Worm (Caenorhabditis elegans) whole organism, young adult: ENCODE results near the gene srsx-24.

Experiments used
- B0336.3 ChIP-seq: fragments of 200-800 bp; sonication (Bioruptor generic); IDR thresholded peaks from 2 replicates; pipeline ENCODE4 v1.3.6; 2022; ENCODE audit warnings: missing genetic modification characterization, missing compliant biosample characterization
- D2030.7 ChIP-seq: fragments of 200-800 bp; sonication (Bioruptor generic); IDR thresholded peaks from 2 replicates; pipeline ENCODE4 v1.3.6; 2022; ENCODE audit warnings: missing genetic modification reagents, missing genetic modification characterization, missing compliant biosample characterization
- F23B12.7 ChIP-seq: sonication (generic microtip); optimal IDR thresholded peaks from 2 replicates; lab custom pipeline; 2017; ENCODE audit warnings: missing genetic modification characterization, mild to moderate bottlenecking, missing compliant biosample characterization, antibody characterized with exemption, moderate library complexity; ENCODE audit not compliant: insufficient read depth
- F55B11.4 ChIP-seq: sonication (generic microtip); optimal IDR thresholded peaks from 2 replicates; lab custom pipeline; 2016; ENCODE audit warnings: missing compliant biosample characterization, missing genetic modification characterization, borderline replicate concordance; ENCODE audit not compliant: insufficient read depth
- F57A8.1 ChIP-seq: fragments of 200-800 bp; sonication (Bioruptor generic); optimal IDR thresholded peaks from 2 replicates; lab custom pipeline; 2018; ENCODE audit warnings: mild to moderate bottlenecking, missing genetic modification characterization, moderate library complexity, missing compliant biosample characterization
- Y67H2A.10 ChIP-seq: fragments of 200-800 bp; sonication (Bioruptor generic); conservative IDR thresholded peaks from 2 replicates; pipeline ENCODE4 v1.3.6; 2022; ENCODE audit warnings: missing genetic modification reagents, missing genetic modification characterization, missing compliant biosample characterization
- Y95B8A.8 ChIP-seq: fragments of 200-800 bp; sonication (Bioruptor generic); IDR thresholded peaks from 2 replicates; pipeline ENCODE4 v1.3.6; 2022; ENCODE audit warnings: missing genetic modification reagents, missing genetic modification characterization, missing compliant biosample characterization
- akir-1 ChIP-seq: fragments of 200-800 bp; sonication (Bioruptor generic); optimal IDR thresholded peaks from 2 replicates; lab custom pipeline; 2018; ENCODE audit warnings: mild to moderate bottlenecking, missing genetic modification characterization, moderate library complexity, missing compliant biosample characterization
- attf-3 ChIP-seq: fragments of 200-800 bp; sonication (Bioruptor generic); conservative IDR thresholded peaks from 2 replicates; pipeline ENCODE4 v1.3.6; 2022; ENCODE audit warnings: missing genetic modification reagents, missing genetic modification characterization, missing compliant biosample characterization
- bed-2 ChIP-seq: fragments of 200-800 bp; sonication (Bioruptor generic); IDR thresholded peaks from 2 replicates; pipeline ENCODE4 v1.3.6; 2022; ENCODE audit warnings: missing genetic modification reagents, missing genetic modification characterization, missing compliant biosample characterization
- cebp-1 ChIP-seq, 2 experiments: fragments of 200-800 bp in 1 of 2; sonication (Bioruptor generic) in 1 of 2; sonication (generic microtip) in 1 of 2; IDR thresholded peaks in 1 of 2; optimal IDR thresholded peaks in 1 of 2; 2 replicates each; pipeline versions ENCODE4 v1.3.6 to Lab custom; 2017 to 2022; ENCODE audit warnings: missing compliant biosample characterization in 2 of 2, missing genetic modification characterization in 2 of 2, mild to moderate bottlenecking in 1 of 2, missing genetic modification reagents in 1 of 2, moderate library complexity in 1 of 2
- ceh-27 ChIP-seq: fragments of 200-800 bp; sonication (Bioruptor generic); optimal IDR thresholded peaks from 2 replicates; lab custom pipeline; 2018; ENCODE audit warnings: mild to moderate bottlenecking, missing genetic modification characterization, moderate library complexity, missing compliant biosample characterization
- dpl-1 ChIP-seq: fragments of 150-350 bp; optimal IDR thresholded peaks from 2 replicates; lab custom pipeline; 2014; ENCODE audit warnings: missing biosample characterization, missing genetic modification reagents, missing genetic modification characterization
- efl-1 ChIP-seq: fragments of 150-350 bp; optimal IDR thresholded peaks from 2 replicates; lab custom pipeline; 2014; ENCODE audit warnings: missing biosample characterization, missing genetic modification reagents, missing genetic modification characterization
- hlh-12 ChIP-seq: sonication (generic microtip); optimal IDR thresholded peaks from 2 replicates; lab custom pipeline; 2016; ENCODE audit warnings: missing genetic modification characterization, missing compliant biosample characterization
- hlh-26 ChIP-seq: fragments of 200-800 bp; sonication (Bioruptor generic); conservative IDR thresholded peaks from 2 replicates; pipeline ENCODE4 v1.3.6; 2022; ENCODE audit warnings: missing genetic modification reagents, missing genetic modification characterization, missing compliant biosample characterization
- hmg-20 ChIP-seq: fragments of 200-800 bp; sonication (Bioruptor generic); IDR thresholded peaks from 2 replicates; pipeline ENCODE4 v1.3.6; 2022; ENCODE audit warnings: missing genetic modification reagents, missing genetic modification characterization, missing compliant biosample characterization
- hrde-1 ChIP-seq: sonication (generic microtip); optimal IDR thresholded peaks from 2 replicates; lab custom pipeline; 2016; ENCODE audit warnings: missing genetic modification characterization, mild to moderate bottlenecking, missing compliant biosample characterization, moderate library complexity, missing genotype, missing genetic modification reagents, borderline replicate concordance
- lag-1 ChIP-seq: fragments of 200-800 bp; sonication (Bioruptor generic); IDR thresholded peaks from 2 replicates; pipeline ENCODE4 v1.3.6; 2022; ENCODE audit warnings: missing genetic modification reagents, missing genetic modification characterization, missing compliant biosample characterization
- let-526 ChIP-seq: fragments of 200-800 bp; sonication (Bioruptor generic); IDR thresholded peaks from 2 replicates; pipeline ENCODE4 v1.3.6; 2022; ENCODE audit warnings: missing genetic modification reagents, missing genetic modification characterization, missing compliant biosample characterization
- lin-26 ChIP-seq: fragments of 200-800 bp; sonication (Bioruptor generic); IDR thresholded peaks from 2 replicates; pipeline ENCODE4 v1.3.6; 2022; ENCODE audit warnings: missing genetic modification reagents, missing genetic modification characterization, missing compliant biosample characterization
- lin-40 ChIP-seq: sonication (generic microtip); optimal IDR thresholded peaks from 2 replicates; lab custom pipeline; 2016; ENCODE audit warnings: missing genetic modification characterization, mild to moderate bottlenecking, missing compliant biosample characterization, missing genotype, missing genetic modification reagents
- lsl-1 ChIP-seq: fragments of 200-800 bp; sonication (Bioruptor generic); optimal IDR thresholded peaks from 2 replicates; lab custom pipeline; 2018; ENCODE audit warnings: mild to moderate bottlenecking, missing genetic modification characterization, moderate library complexity, missing compliant biosample characterization
- lsy-27 ChIP-seq: sonication (generic microtip); optimal IDR thresholded peaks from 2 replicates; lab custom pipeline; 2017; ENCODE audit warnings: missing genetic modification characterization, mild to moderate bottlenecking, missing compliant biosample characterization, antibody characterized with exemption, missing genotype, borderline replicate concordance; ENCODE audit not compliant: insufficient read depth
- madf-8 ChIP-seq: fragments of 200-800 bp; sonication (Bioruptor generic); conservative IDR thresholded peaks from 2 replicates; pipeline ENCODE4 v1.3.6; 2022; ENCODE audit warnings: missing genetic modification reagents, missing genetic modification characterization, missing compliant biosample characterization
- mxl-1 ChIP-seq: sonication (generic microtip); optimal IDR thresholded peaks from 2 replicates; lab custom pipeline; 2016; ENCODE audit warnings: missing genetic modification characterization, missing compliant biosample characterization
- nfyb-1 ChIP-seq: fragments of 200-800 bp; sonication (Bioruptor generic); IDR thresholded peaks from 2 replicates; pipeline ENCODE4 v1.3.6; 2022; ENCODE audit warnings: missing genetic modification reagents, missing genetic modification characterization, missing compliant biosample characterization
- nhr-27 ChIP-seq: fragments of 200-800 bp; sonication (Bioruptor generic); optimal IDR thresholded peaks from 2 replicates; lab custom pipeline; 2018; ENCODE audit warnings: mild to moderate bottlenecking, missing genetic modification characterization, moderate library complexity, missing compliant biosample characterization
- nhr-80 ChIP-seq: sonication (generic microtip); optimal IDR thresholded peaks from 2 replicates; lab custom pipeline; 2016; ENCODE audit warnings: missing genetic modification characterization, missing compliant biosample characterization
- pbrm-1 ChIP-seq: fragments of 200-800 bp; sonication (Bioruptor generic); IDR thresholded peaks from 2 replicates; pipeline ENCODE4 v1.3.6; 2022; ENCODE audit warnings: missing genetic modification reagents, missing genetic modification characterization, missing compliant biosample characterization
- pha-4 ChIP-seq: fragments of 150-350 bp; sonication (generic microtip); optimal IDR thresholded peaks from 2 replicates; lab custom pipeline; 2014; ENCODE audit warnings: missing biosample characterization, missing genetic modification reagents, missing genetic modification characterization
- snpc-3.4 ChIP-seq: sonication (generic microtip); optimal IDR thresholded peaks from 2 replicates; lab custom pipeline; 2017; ENCODE audit warnings: missing genetic modification characterization, mild to moderate bottlenecking, missing compliant biosample characterization, antibody characterized with exemption, moderate library complexity, missing genotype, missing genetic modification reagents
- tbp1 ChIP-seq: fragments of 200-800 bp; sonication (Bioruptor generic); optimal IDR thresholded peaks from 2 replicates; lab custom pipeline; 2018; ENCODE audit warnings: mild to moderate bottlenecking, missing genetic modification characterization, missing compliant biosample characterization
- tbx-9 ChIP-seq: sonication (generic microtip); optimal IDR thresholded peaks from 2 replicates; lab custom pipeline; 2016; ENCODE audit warnings: borderline replicate concordance, missing genetic modification characterization, inconsistent platforms, missing compliant biosample characterization
- tlf-1 ChIP-seq: fragments of 200-800 bp; sonication (Bioruptor generic); optimal IDR thresholded peaks from 2 replicates; lab custom pipeline; 2018; ENCODE audit warnings: mild to moderate bottlenecking, missing genetic modification characterization, missing compliant biosample characterization
- zim-3 ChIP-seq: sonication (generic microtip); optimal IDR thresholded peaks from 2 replicates; lab custom pipeline; 2017; ENCODE audit warnings: mild to moderate bottlenecking, missing genetic modification characterization, moderate library complexity, missing compliant biosample characterization
- ztf-3 ChIP-seq: fragments of 200-800 bp; sonication (Bioruptor generic); optimal IDR thresholded peaks from 2 replicates; lab custom pipeline; 2018; ENCODE audit warnings: mild to moderate bottlenecking, missing genetic modification characterization, missing compliant biosample characterization

srsx-24 gene

DNA sequence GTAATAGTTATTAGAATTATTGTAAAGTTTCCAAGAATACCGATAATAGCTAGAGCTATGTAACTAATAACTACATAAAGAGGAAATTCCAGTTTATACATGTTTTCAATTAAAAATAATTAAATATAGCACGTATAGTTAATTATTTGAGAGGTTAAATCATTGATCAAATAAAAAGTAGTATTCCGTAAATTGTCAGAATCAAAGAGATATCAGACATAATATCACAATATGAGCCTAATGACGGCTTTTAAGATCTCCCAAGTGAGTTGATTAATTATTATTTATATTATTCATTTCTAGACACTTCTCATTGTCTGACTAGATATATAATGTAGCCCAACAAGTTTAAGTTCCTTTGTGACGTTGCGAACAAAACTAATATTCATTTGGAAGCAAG lies at the start of gene srsx-24:
Gene srsx-24 (minus strand): TSS at position 101 of the 400 bp plus-strand sequence.
- TF ChIP-seq snpc-3.4 (tag; lab: Kevin White, UChicago) = no peak

DNA sequence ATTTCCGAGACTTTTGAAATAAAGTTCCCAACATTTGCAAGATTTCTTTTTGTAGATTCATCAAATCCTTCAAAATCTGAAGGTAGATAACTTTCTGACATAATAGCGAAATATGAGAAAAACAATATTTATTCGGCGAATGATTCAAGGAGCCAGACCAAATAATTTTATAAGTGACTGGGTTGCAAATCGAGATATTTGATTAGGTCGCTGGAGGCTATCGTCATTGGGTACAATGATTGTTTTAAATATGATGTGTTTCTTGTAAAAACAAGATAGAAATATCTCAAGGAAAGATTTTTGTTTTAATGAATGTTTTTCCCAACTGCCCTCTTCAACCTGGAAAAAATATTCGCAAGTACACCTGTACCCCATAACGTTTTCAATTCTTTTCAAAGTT lies 49.6 kb upstream of the srsx-24 start, which contains the start of gene srw-69:
Gene srw-69 (minus strand): TSS at position 101 of the 400 bp plus-strand sequence.
- TF ChIP-seq hrde-1 (tag; lab: Kevin White, UChicago) (no peak), efl-1 (no peak), nhr-27 (tag; lab: Kevin White, UChicago) (no peak), pha-4 (no peak), lin-40 (no peak), Y95B8A.8 (GFP tag; lab: Robert Waterston, UW) (no peak), lsl-1 (GFP tag; lab: Kevin White, UChicago) (no peak), let-526 (no peak), akir-1 (no peak), lin-26 (no peak), B0336.3 (GFP tag; lab: Robert Waterston, UW) (no peak), D2030.7 (GFP tag; lab: Robert Waterston, UW) (no peak), F23B12.7 (tag; lab: Kevin White, UChicago) (no peak), attf-3 (GFP tag; lab: Robert Waterston, UW) (no peak), nhr-80 (tag; lab: Kevin White, UChicago) (no peak), tlf-1 (no peak), lsy-27 (tag; lab: Kevin White, UChicago) (no peak), lag-1 (no peak)
- TF ChIP-seq, all 124 proteins: peak for 0

DNA sequence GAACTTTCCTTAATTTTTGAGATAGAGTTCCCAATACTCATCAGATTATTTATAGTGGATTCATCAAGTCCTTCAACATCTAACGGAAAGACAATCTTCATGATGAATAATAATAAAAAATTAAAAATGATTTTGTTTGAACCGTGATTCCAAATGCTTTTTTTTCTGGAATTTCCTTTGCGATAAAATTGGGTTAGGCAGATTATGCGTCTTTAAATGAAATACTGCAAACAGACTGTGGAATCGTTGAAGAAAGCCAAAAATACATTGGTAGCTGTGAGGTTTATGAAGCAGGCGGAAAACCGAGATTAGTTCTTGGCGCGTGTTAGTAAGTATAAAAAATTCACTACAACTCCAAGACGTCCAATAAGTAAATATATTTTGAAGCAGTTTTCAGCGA lies 47.3 kb upstream of the srsx-24 start, which contains the start of gene srw-68:
Gene srw-68 (minus strand): TSS at position 101 of the 400 bp plus-strand sequence.
- TF ChIP-seq cebp-1 (GFP tag; IDR thresholded peaks at IDR 0.05; lab: Robert Waterston, UW) = no peak
- TF ChIP-seq cebp-1 (tag; optimal IDR thresholded peaks at IDR 0.05; lab: Kevin White, UChicago) = no peak
- no peak for TF ChIP-seq hlh-26 (GFP tag; lab: Robert Waterston, UW)
- TF ChIP-seq ztf-3 = no peak
- TF ChIP-seq pbrm-1 (GFP tag; lab: Robert Waterston, UW) = no peak
- TF ChIP-seq F55B11.4 = no peak
- no peak for TF ChIP-seq tbx-9 (tag; lab: Kevin White, UChicago)
- no peak for TF ChIP-seq hrde-1 (tag; lab: Kevin White, UChicago)

DNA sequence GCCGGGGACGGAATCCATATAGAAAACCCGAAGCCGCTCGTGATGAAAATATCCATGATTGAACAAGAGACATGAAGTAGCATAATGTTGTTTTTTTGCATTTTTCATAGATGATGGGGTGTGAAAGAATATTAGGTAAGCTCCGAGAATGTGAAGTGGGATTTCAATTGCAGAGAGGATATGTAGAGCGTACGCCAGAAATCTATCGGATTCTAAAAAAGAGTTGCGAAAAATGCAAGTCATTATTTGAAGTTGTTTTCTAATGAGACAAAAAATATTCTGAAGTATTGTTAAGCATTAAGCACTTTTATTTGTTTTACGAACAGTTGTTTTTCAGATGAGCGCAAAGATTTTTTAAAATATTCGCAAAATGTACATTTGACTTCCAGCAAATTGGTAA lies 45.1 kb upstream of the srsx-24 start, which contains the start of gene F18E3.10:
Gene F18E3.10 (minus strand): TSS at position 101 of the 400 bp plus-strand sequence.
- TF ChIP-seq mxl-1 (no peak), bed-2 (no peak)

DNA sequence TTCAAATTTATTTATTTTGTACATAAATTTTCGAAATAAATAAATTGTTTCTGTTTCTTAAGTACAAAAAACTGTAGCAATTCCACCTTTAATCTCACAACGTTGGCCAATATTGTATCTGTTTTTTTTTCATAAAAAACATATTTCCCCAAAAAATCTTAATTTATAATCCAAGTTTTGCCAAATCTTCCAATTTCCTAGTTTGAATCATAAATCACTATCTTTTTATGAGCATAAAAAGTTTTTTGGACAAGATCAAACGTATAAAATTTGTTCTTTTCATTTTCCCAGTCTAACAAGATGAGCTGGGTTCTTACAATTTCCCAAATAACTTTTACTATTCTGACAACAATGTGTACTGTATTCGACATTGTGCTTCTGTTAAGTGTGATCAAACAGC lies 40.9 kb upstream of the srsx-24 start, which contains the start of gene srxa-4:
Gene srxa-4 (plus strand): TSS at position 301 of the 400 bp plus-strand sequence.
- TF ChIP-seq dpl-1 (no peak), hlh-12 (tag; lab: Kevin White, UChicago) (no peak), madf-8 (GFP tag; lab: Robert Waterston, UW) (no peak), nfyb-1 (GFP tag; lab: Robert Waterston, UW) (no peak), Y95B8A.8 (GFP tag; lab: Robert Waterston, UW) (no peak), hmg-20 (no peak), tbp1 (no peak), ceh-27 (GFP tag; lab: Kevin White, UChicago) (no peak), zim-3 (tag; lab: Kevin White, UChicago) (no peak), F57A8.1 (GFP tag; lab: Kevin White, UChicago) (no peak), nhr-27 (tag; lab: Kevin White, UChicago) (no peak), Y67H2A.10 (GFP tag; lab: Robert Waterston, UW) (no peak)
